Worm (Caenorhabditis elegans) whole organism, L1 larva: Measurements from ENCODE around the gene srh-231.

ENCODE experiments used
- C04F5.9 ChIP-seq: sonication (generic microtip); optimal IDR thresholded peaks from 2 replicates; lab custom pipeline; 2016; ENCODE audit warnings: missing genetic modification characterization, missing compliant biosample characterization
- C16A3.4 ChIP-seq: fragments of 150-350 bp; optimal IDR thresholded peaks from 2 replicates; lab custom pipeline; 2014; ENCODE audit warnings: missing biosample characterization, missing genetic modification characterization
- Y116A8C.19 ChIP-seq: sonication (generic microtip); optimal IDR thresholded peaks from 2 replicates; lab custom pipeline; 2016; ENCODE audit warnings: missing compliant biosample characterization, missing genetic modification characterization, borderline replicate concordance
- aly-2 ChIP-seq: fragments of 150-350 bp; optimal IDR thresholded peaks from 2 replicates; lab custom pipeline; 2014; ENCODE audit warnings: missing biosample characterization, missing genetic modification characterization
- blmp-1 ChIP-seq: fragments of 150-350 bp; optimal IDR thresholded peaks from 2 replicates; lab custom pipeline; 2014; ENCODE audit warnings: missing biosample characterization, missing genetic modification characterization
- ces-1 ChIP-seq: fragments of 150-350 bp; optimal IDR thresholded peaks from 2 replicates; lab custom pipeline; 2014; ENCODE audit warnings: missing biosample characterization, missing genetic modification reagents, missing genetic modification characterization
- efl-1 ChIP-seq, 4 experiments: fragments of 150-350 bp; optimal IDR thresholded peaks in 3 of 4; peaks in 1 of 4; 1 replicate in 1 of 4; 2 replicates in 3 of 4; lab custom pipeline; 2014; ENCODE audit warnings: missing biosample characterization in 2 of 4, missing genetic modification characterization in 2 of 4, missing genetic modification reagents in 2 of 4
- elt-3 ChIP-seq, 6 experiments: fragments of 150-350 bp in 1 of 6; sonication (generic microtip); optimal IDR thresholded peaks; 2 replicates each; lab custom pipeline; 2017 to 2018; ENCODE audit warnings: missing biosample characterization in 6 of 6, missing genetic modification characterization in 6 of 6, inconsistent platforms in 1 of 6
- fkh-10 ChIP-seq: sonication (generic microtip); optimal IDR thresholded peaks from 2 replicates; lab custom pipeline; 2017; ENCODE audit warnings: missing biosample characterization, missing genetic modification reagents, missing genetic modification characterization
- fkh-4 ChIP-seq: sonication (generic microtip); optimal IDR thresholded peaks from 2 replicates; lab custom pipeline; 2016; ENCODE audit warnings: missing compliant biosample characterization, missing genetic modification characterization, borderline replicate concordance
- grh-1 ChIP-seq: fragments of 200-800 bp; sonication (Bioruptor generic); IDR thresholded peaks from 2 replicates; pipeline ENCODE4 v1.3.6; 2022; ENCODE audit warnings: missing genetic modification reagents, missing genetic modification characterization, missing compliant biosample characterization
- irx-1 ChIP-seq: sonication (generic microtip); optimal IDR thresholded peaks from 2 replicates; lab custom pipeline; 2016; ENCODE audit warnings: missing genetic modification characterization, missing compliant biosample characterization
- jun-1 ChIP-seq: fragments of 150-350 bp; optimal IDR thresholded peaks from 2 replicates; lab custom pipeline; 2014; ENCODE audit warnings: missing biosample characterization, missing genetic modification reagents, missing genetic modification characterization
- lin-14 ChIP-seq: fragments of 200-800 bp; sonication (Bioruptor generic); optimal IDR thresholded peaks from 2 replicates; lab custom pipeline; 2018; ENCODE audit warnings: mild to moderate bottlenecking, missing genetic modification characterization, moderate library complexity, missing compliant biosample characterization
- lin-39 ChIP-seq: fragments of 150-350 bp; optimal IDR thresholded peaks from 2 replicates; lab custom pipeline; 2014; ENCODE audit warnings: missing biosample characterization, missing genetic modification reagents, missing genetic modification characterization
- lsy-2 ChIP-seq, 2 experiments: fragments of 150-350 bp; optimal IDR thresholded peaks; 2 replicates each; lab custom pipeline; 2014; ENCODE audit warnings: missing biosample characterization in 2 of 2, missing genetic modification characterization in 2 of 2
- mep-1 ChIP-seq: fragments of 150-350 bp; optimal IDR thresholded peaks from 2 replicates; lab custom pipeline; 2014; ENCODE audit warnings: missing biosample characterization, missing genetic modification characterization
- nhr-11 ChIP-seq: fragments of 150-350 bp; optimal IDR thresholded peaks from 2 replicates; lab custom pipeline; 2014; ENCODE audit warnings: missing biosample characterization, missing genetic modification characterization
- nhr-12 ChIP-seq: sonication (generic microtip); optimal IDR thresholded peaks from 2 replicates; lab custom pipeline; 2017; ENCODE audit warnings: missing biosample characterization, missing genetic modification characterization
- nhr-19 ChIP-seq: fragments of 200-800 bp; sonication (Bioruptor generic); conservative IDR thresholded peaks from 2 replicates; pipeline ENCODE4 v1.3.6; 2022; ENCODE audit warnings: missing genetic modification characterization, missing compliant biosample characterization
- nhr-20 ChIP-seq: sonication (generic microtip); optimal IDR thresholded peaks from 2 replicates; lab custom pipeline; 2016; ENCODE audit warnings: mild to moderate bottlenecking, missing genetic modification characterization, missing compliant biosample characterization
- nhr-47 ChIP-seq: sonication (generic microtip); optimal IDR thresholded peaks from 2 replicates; lab custom pipeline; 2016; ENCODE audit warnings: mild to moderate bottlenecking, missing genetic modification characterization, moderate library complexity, missing compliant biosample characterization
- nhr-71 ChIP-seq: sonication (generic microtip); optimal IDR thresholded peaks from 2 replicates; lab custom pipeline; 2016; ENCODE audit warnings: mild to moderate bottlenecking, missing genetic modification characterization, moderate library complexity, missing compliant biosample characterization
- nhr-76 ChIP-seq: sonication (generic microtip); optimal IDR thresholded peaks from 2 replicates; lab custom pipeline; 2017; ENCODE audit warnings: missing biosample characterization, missing genetic modification characterization
- nhr-77 ChIP-seq: fragments of 150-350 bp; optimal IDR thresholded peaks from 2 replicates; lab custom pipeline; 2014; ENCODE audit warnings: missing biosample characterization, missing genetic modification characterization
- rnt-1 ChIP-seq: sonication (generic microtip); optimal IDR thresholded peaks from 2 replicates; lab custom pipeline; 2016; ENCODE audit warnings: mild to moderate bottlenecking, missing genetic modification characterization, moderate library complexity, missing compliant biosample characterization
- skn-1 ChIP-seq: fragments of 150-350 bp; optimal IDR thresholded peaks from 2 replicates; lab custom pipeline; 2014; ENCODE audit warnings: missing biosample characterization, missing genetic modification characterization
- snu-23 ChIP-seq: sonication (generic microtip); optimal IDR thresholded peaks from 2 replicates; lab custom pipeline; 2016; ENCODE audit warnings: missing genetic modification characterization, missing compliant biosample characterization
- sup-37 ChIP-seq: fragments of 200-800 bp; sonication (Bioruptor generic); optimal IDR thresholded peaks from 2 replicates; lab custom pipeline; 2018; ENCODE audit warnings: mild to moderate bottlenecking, missing genetic modification characterization, missing compliant biosample characterization
- tbx-2 ChIP-seq: sonication (generic microtip); optimal IDR thresholded peaks from 2 replicates; lab custom pipeline; 2016; ENCODE audit warnings: missing genetic modification characterization, missing compliant biosample characterization
- unc-130 ChIP-seq: fragments of 150-350 bp; optimal IDR thresholded peaks from 2 replicates; lab custom pipeline; 2017; ENCODE audit warnings: missing biosample characterization, missing genetic modification characterization, inconsistent platforms
- unc-62 ChIP-seq: fragments of 150-350 bp; optimal IDR thresholded peaks from 2 replicates; lab custom pipeline; 2014; ENCODE audit warnings: missing biosample characterization, missing genetic modification reagents, missing genetic modification characterization
- unc-98 ChIP-seq: fragments of 200-800 bp; sonication (Bioruptor generic); IDR thresholded peaks from 2 replicates; pipeline ENCODE4 v1.3.6; 2022; ENCODE audit warnings: missing genetic modification characterization, missing compliant biosample characterization
- zag-1 ChIP-seq: fragments of 150-350 bp; optimal IDR thresholded peaks from 2 replicates; lab custom pipeline; 2014; ENCODE audit warnings: missing biosample characterization, missing genetic modification characterization
- zip-4 ChIP-seq: fragments of 200-800 bp; sonication (Bioruptor generic); optimal IDR thresholded peaks from 2 replicates; lab custom pipeline; 2018; ENCODE audit warnings: mild to moderate bottlenecking, missing genetic modification characterization, moderate library complexity, missing compliant biosample characterization
- ztf-11 ChIP-seq, 2 experiments: sonication (generic microtip); optimal IDR thresholded peaks; 2 replicates each; lab custom pipeline; 2016 to 2017; ENCODE audit warnings: missing genetic modification characterization in 2 of 2, missing biosample characterization in 1 of 2, missing compliant biosample characterization in 1 of 2

The srh-231 gene

DNA sequence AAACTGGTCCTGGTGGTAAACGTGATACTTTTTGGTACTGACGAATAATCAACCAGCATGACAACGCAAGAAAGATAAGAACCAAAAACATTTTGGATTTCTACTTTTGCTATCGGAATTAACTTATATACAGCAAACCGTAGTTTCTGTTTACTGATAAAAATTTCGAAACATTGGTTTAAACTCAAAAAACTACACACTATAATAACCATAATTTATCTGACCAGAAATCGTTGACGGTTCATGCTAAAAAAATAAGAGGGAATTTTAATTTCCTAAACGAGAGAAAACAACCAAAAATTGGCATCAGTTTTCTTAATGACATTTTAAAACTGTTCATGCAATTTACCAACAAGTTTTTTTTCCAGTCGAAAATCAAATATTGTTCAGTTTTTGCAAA lies 9.6 kb upstream of the srh-231 start, which contains the start of gene cyp-35A1:
cyp-35A1 (minus strand) TSS at position 101 of the 400 bp plus-strand sequence.
- TF ChIP-seq efl-1 (optimal IDR thresholded peaks at IDR 0.05; lab: Kevin White, UChicago) (no peak), efl-1 (GFP tag; optimal IDR thresholded peaks at IDR 0.05 in 1 of 2; lab: Kevin White, UChicago) (peak in 1 of 2 experiments; percentile 37), nhr-20 (tag; lab: Kevin White, UChicago) (no peak)

DNA sequence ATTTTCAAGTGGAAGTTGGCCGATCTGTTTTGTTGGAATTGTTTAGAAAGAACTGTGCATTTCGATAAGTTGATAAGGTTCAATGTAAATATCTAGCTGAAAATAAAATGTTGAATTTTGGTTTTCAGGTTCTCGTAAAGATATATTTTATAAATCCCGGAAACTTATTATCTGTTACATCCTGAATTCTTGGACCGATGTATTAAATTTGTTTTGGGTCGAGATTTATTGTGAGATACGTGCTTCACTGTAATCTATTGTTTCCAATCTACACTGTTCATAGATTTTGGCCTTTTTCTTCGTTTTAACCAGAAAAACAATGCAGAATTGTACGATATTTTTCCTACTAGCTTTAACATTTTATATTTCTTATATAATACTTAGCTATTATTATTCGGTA lies 5.1 kb upstream of the srh-231 start, which contains the start of gene C03G6.6:
C03G6.6 (plus strand) TSS at position 301 of the 400 bp plus-strand sequence.
- no peak for TF ChIP-seq nhr-71 (tag; lab: Kevin White, UChicago)
- TF ChIP-seq lin-39 (tag; lab: Kevin White, UChicago): no peak
- TF ChIP-seq jun-1: no peak
- no peak for TF ChIP-seq rnt-1
- TF ChIP-seq unc-62 (GFP tag; lab: Kevin White, UChicago): no peak
- no peak for TF ChIP-seq fkh-10 (GFP tag; lab: Kevin White, UChicago)
- TF ChIP-seq grh-1 (GFP tag; lab: Robert Waterston, UW): no peak
- no peak for TF ChIP-seq lsy-2 (tag; optimal IDR thresholded peaks at IDR 0.05; lab: Kevin White, UChicago)
- TF ChIP-seq zip-4 (GFP tag; lab: Kevin White, UChicago): no peak
- no peak for TF ChIP-seq nhr-47 (tag; lab: Kevin White, UChicago)
- TF ChIP-seq lin-14: no peak
- no peak for TF ChIP-seq ztf-11 (tag; optimal IDR thresholded peaks at IDR 0.05; lab: Kevin White, UChicago)
- no peak for TF ChIP-seq nhr-76 (tag; lab: Kevin White, UChicago)
- no peak for TF ChIP-seq unc-130 (tag; lab: Kevin White, UChicago)
- no peak for TF ChIP-seq blmp-1 (tag; lab: Kevin White, UChicago)
- no peak for TF ChIP-seq tbx-2 (tag; lab: Kevin White, UChicago)
- no peak for TF ChIP-seq zag-1 (tag; lab: Kevin White, UChicago)
- no peak for TF ChIP-seq nhr-12 (tag; lab: Kevin White, UChicago)

DNA sequence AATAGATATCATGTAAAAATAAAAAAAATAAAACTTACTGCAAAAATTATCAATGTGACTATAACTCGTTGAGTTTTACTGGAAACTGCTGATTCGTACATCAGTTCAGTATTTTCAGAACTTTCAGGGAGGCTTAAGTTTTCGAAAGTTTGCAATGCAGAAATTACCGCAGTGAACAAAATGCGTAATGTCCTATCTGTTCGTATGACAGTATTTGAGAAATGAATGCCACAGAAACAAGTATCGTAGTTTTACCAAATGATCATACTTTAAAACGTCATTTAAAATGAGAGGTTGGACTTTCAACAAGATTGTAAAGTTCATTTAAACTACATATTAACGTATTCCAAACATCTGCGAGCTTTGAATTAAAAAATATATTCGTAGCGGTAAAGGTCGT lies 4.6 kb upstream of the srh-231 start, which contains the start of gene C03G6.21:
C03G6.21 (minus strand) TSS at position 101 of the 400 bp plus-strand sequence.
- no peak for TF ChIP-seq ces-1 (GFP tag; lab: Kevin White, UChicago)
- TF ChIP-seq unc-98 (GFP tag; lab: Robert Waterston, UW): no peak
- TF ChIP-seq elt-3 (tag; optimal IDR thresholded peaks at IDR 0.05; lab: Kevin White, UChicago): no peak
- TF ChIP-seq grh-1 (GFP tag; lab: Robert Waterston, UW): no peak

ce11 chrV:7355464-7355863 lies 3.4 kb upstream of the srh-231 start, which contains the start of gene tag-293:
Gene tag-293, minus strand, starts transcription at chrV:7355564.
- no peak for TF ChIP-seq irx-1 (tag; lab: Kevin White, UChicago)
- TF ChIP-seq sup-37 (GFP tag; lab: Kevin White, UChicago): no peak
- TF ChIP-seq nhr-71 (tag; lab: Kevin White, UChicago): no peak
- no peak for TF ChIP-seq nhr-11 (tag; lab: Kevin White, UChicago)
- no peak for TF ChIP-seq C04F5.9 (tag; lab: Kevin White, UChicago)
- no peak for TF ChIP-seq snu-23
- TF ChIP-seq nhr-20 (tag; lab: Kevin White, UChicago): no peak
- TF ChIP-seq aly-2: no peak
- TF ChIP-seq fkh-4 (tag; lab: Kevin White, UChicago): no peak
- no peak for TF ChIP-seq Y116A8C.19 (tag; lab: Kevin White, UChicago)
- no peak for TF ChIP-seq mep-1 (tag; lab: Kevin White, UChicago)
- TF ChIP-seq rnt-1: no peak
- TF ChIP-seq C16A3.4: no peak

DNA sequence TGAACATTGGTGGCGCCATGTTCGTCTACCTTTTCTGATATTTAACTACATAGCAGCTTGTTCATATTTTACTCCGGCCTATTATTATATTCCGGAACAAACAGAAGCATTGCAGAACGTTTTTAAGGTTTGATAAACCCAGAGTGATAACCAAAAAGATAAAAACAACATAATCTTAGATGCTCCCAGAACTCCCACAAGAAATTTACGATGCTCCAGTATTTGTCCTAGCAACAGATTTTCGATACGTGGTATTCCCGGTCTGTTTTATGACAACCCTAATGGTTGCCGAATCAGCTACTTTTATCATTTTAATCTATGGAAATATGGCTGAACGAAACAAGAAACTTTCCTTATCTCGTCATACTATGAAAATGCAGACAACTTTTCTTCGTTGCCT lies 1.6 kb upstream of the srh-231 start:
- TF ChIP-seq nhr-77 (tag; lab: Kevin White, UChicago): no peak
- TF ChIP-seq nhr-19 (GFP tag; lab: Robert Waterston, UW): no peak
- no peak for TF ChIP-seq skn-1
- TF ChIP-seq, all 84 proteins: peak for 0
